Worm (Caenorhabditis elegans) whole organism, L4 larva: Measurements from ENCODE around the gene gei-13.

Experiments used
- ceh-44 ChIP-seq: fragments of 200-800 bp; sonication (Bioruptor generic); IDR thresholded peaks from 2 replicates; pipeline ENCODE4 v1.3.6; 2022; ENCODE audit warnings: missing genetic modification reagents, missing genetic modification characterization, missing compliant biosample characterization
- rbr-2 ChIP-seq: sonication (generic microtip); optimal IDR thresholded peaks from 2 replicates; lab custom pipeline; 2016; ENCODE audit warnings: missing genotype, missing genetic modification characterization, missing compliant biosample characterization
- unc-39 ChIP-seq: sonication (generic microtip); optimal IDR thresholded peaks from 2 replicates; lab custom pipeline; 2017; ENCODE audit warnings: missing biosample characterization, missing genetic modification characterization

DNA sequence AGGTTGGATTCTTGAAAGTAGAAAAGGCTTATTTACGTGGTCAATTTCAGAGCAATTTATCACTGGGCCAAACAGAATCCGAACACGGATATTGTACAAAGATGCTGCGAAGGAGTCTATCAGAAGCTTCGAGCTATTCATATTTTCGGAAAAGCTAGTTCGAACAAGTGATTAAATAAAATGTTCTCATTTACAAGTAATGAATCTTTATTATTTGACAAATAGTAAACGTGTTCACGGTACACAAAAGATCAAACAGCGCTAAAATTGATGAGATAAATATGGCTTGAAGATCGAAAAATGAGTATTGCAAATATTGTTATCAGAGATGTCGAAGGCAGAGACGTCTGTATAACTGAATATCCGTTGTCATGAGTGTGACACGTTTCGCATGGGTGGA, 21.8 kb downstream of the gei-13 start:
- TF ChIP-seq unc-39 (tag; lab: Kevin White, UChicago), result no peak
- no peak for TF ChIP-seq rbr-2 (tag; lab: Kevin White, UChicago)
- TF ChIP-seq ceh-44 (GFP tag; lab: Robert Waterston, UW), result no peak
